Worm (Caenorhabditis elegans): ENCODE measurements around the gene odr-7.

Gene odr-7

ce11 chrX:12480447-12480998, 19.1 kb upstream of the odr-7 start, which contains the start of gene atf-6 (continued):
- TF ChIP-seq ceh-22 (tag; optimal IDR thresholded peaks at IDR 0.05) (no peak), rnt-1 (tag; optimal IDR thresholded peaks at IDR 0.05) (peak; percentile 66), unc-42 (tag; optimal IDR thresholded peaks at IDR 0.05) (peak; percentile 65), unc-55 (GFP tag; optimal IDR thresholded peaks at IDR 0.05) (peak; percentile 15), fkh-6 (tag; optimal IDR thresholded peaks at IDR 0.05) (no peak), C38D4.7 (GFP tag; optimal IDR thresholded peaks at IDR 0.05) (peak; percentile 4), unc-86 (tag; optimal IDR thresholded peaks at IDR 0.05) (no peak), lim-6 (tag; optimal IDR thresholded peaks at IDR 0.05) (peak; percentile 10), sox-2 (GFP tag; IDR thresholded peaks at IDR 0.05) (no peak), elt-4 (tag; optimal IDR thresholded peaks at IDR 0.05) (no peak), nhr-11 (tag; optimal IDR thresholded peaks at IDR 0.05) (no peak), ceh-31 (tag; optimal IDR thresholded peaks at IDR 0.05) (peak; percentile 90), ceh-18 (tag; optimal IDR thresholded peaks at IDR 0.05) (peak; percentile 75), ceh-14 (tag; optimal IDR thresholded peaks at IDR 0.05) (peak; percentile 37), hlh-15 (tag; optimal IDR thresholded peaks at IDR 0.05) (no peak), sdc-2 (tag; optimal IDR thresholded peaks at IDR 0.05) (peak; percentile 80), ceh-24 (tag; optimal IDR thresholded peaks at IDR 0.05) (no peak), unc-3 (GFP tag; conservative IDR thresholded peaks at IDR 0.05) (no peak), unc-3 (tag; optimal IDR thresholded peaks at IDR 0.05) (peak; percentile 26), pat-9 (tag; optimal IDR thresholded peaks at IDR 0.05) (no peak), mec-3 (tag; optimal IDR thresholded peaks at IDR 0.05; ENCODE audit: borderline replicate concordance) (no peak), syd-9 (tag; optimal IDR thresholded peaks at IDR 0.05) (peak; percentile 49), ama-1 (optimal IDR thresholded peaks at IDR 0.05) (no peak), T23F11.4 (GFP tag; optimal IDR thresholded peaks at IDR 0.05) (no peak), C08G9.2 (tag; optimal IDR thresholded peaks at IDR 0.05) (peak; percentile 29), hlh-13 (GFP tag; optimal IDR thresholded peaks at IDR 0.05) (no peak), ttx-3 (tag; optimal IDR thresholded peaks at IDR 0.05) (no peak), ztf-16 (tag; optimal IDR thresholded peaks at IDR 0.05) (peak; percentile 56), zip-5 (tag; optimal IDR thresholded peaks at IDR 0.05) (no peak), pqm-1 (tag; optimal IDR thresholded peaks at IDR 0.05) (peak; percentile 7), fax-1 (tag; optimal IDR thresholded peaks at IDR 0.05) (no peak), che-1 (tag; optimal IDR thresholded peaks at IDR 0.05) (peak; percentile 34), pax-1 (tag; optimal IDR thresholded peaks at IDR 0.05) (peak; percentile 36), ceh-45 (GFP tag; IDR thresholded peaks at IDR 0.05) (no peak), K09A11.1 (tag; optimal IDR thresholded peaks at IDR 0.05; ENCODE audit: insufficient read depth) (peak; percentile 21), lin-11 (tag; optimal IDR thresholded peaks at IDR 0.05) (peak; percentile 1), npax-4 (tag; optimal IDR thresholded peaks at IDR 0.05) (no peak), ceh-30 (tag; optimal IDR thresholded peaks at IDR 0.05) (no peak), hlh-8 (tag; optimal IDR thresholded peaks at IDR 0.05) (peak; percentile 53), pros-1 (tag; optimal IDR thresholded peaks at IDR 0.05) (peak; percentile 87), odd-2 (tag; optimal IDR thresholded peaks at IDR 0.05) (no peak), hlh-6 (tag; optimal IDR thresholded peaks at IDR 0.05) (peak; percentile 45), ceh-34 (tag; optimal IDR thresholded peaks at IDR 0.05) (peak; percentile 91), ceh-2 (tag; optimal IDR thresholded peaks at IDR 0.05) (peak; percentile 72), K02D7.2 (tag; optimal IDR thresholded peaks at IDR 0.05) (no peak), tbx-7 (tag; optimal IDR thresholded peaks at IDR 0.05) (peak; percentile 17), pha-4 (tag; optimal IDR thresholded peaks at IDR 0.05) (no peak), pha-2 (tag; optimal IDR thresholded peaks at IDR 0.05) (no peak)

All from whole organism, late embryonic.